Worm (Caenorhabditis elegans) whole organism, L3 larva: Measurements from ENCODE around the gene nduf-9.

ENCODE experiments used
- R02D3.7 ChIP-seq: fragments of 150-350 bp; optimal IDR thresholded peaks from 2 replicates; lab custom pipeline; 2014; ENCODE audit warnings: missing biosample characterization, missing genetic modification characterization
- ZK546.5 ChIP-seq: sonication (generic microtip); optimal IDR thresholded peaks from 2 replicates; lab custom pipeline; 2017; ENCODE audit warnings: missing biosample characterization, missing genetic modification characterization
- aly-2 ChIP-seq: fragments of 150-350 bp; optimal IDR thresholded peaks from 2 replicates; lab custom pipeline; 2014; ENCODE audit warnings: missing biosample characterization, missing genetic modification characterization
- ama-1 ChIP-seq: fragments of 150-350 bp; optimal IDR thresholded peaks from 2 replicates; lab custom pipeline; 2018
- ceh-16 ChIP-seq: sonication (generic microtip); optimal IDR thresholded peaks from 2 replicates; lab custom pipeline; 2017; ENCODE audit warnings: missing biosample characterization, missing genetic modification characterization
- ceh-28 ChIP-seq: fragments of 150-350 bp; optimal IDR thresholded peaks from 2 replicates; lab custom pipeline; 2014; ENCODE audit warnings: missing biosample characterization, missing genetic modification reagents, missing genetic modification characterization
- ceh-82 ChIP-seq: fragments of 150-350 bp; optimal IDR thresholded peaks from 2 replicates; lab custom pipeline; 2014; ENCODE audit warnings: missing biosample characterization, missing genetic modification characterization
- ceh-9 ChIP-seq: sonication (generic microtip); optimal IDR thresholded peaks from 2 replicates; lab custom pipeline; 2018; ENCODE audit warnings: missing biosample characterization, missing genetic modification characterization
- daf-12 ChIP-seq: fragments of 150-350 bp; optimal IDR thresholded peaks from 2 replicates; lab custom pipeline; 2014; ENCODE audit warnings: missing biosample characterization, missing genetic modification reagents, missing genetic modification characterization
- egl-5 ChIP-seq: fragments of 150-350 bp; optimal IDR thresholded peaks from 2 replicates; lab custom pipeline; 2017; ENCODE audit warnings: missing biosample characterization, missing genetic modification reagents, missing genetic modification characterization, inconsistent platforms
- elt-1 ChIP-seq: fragments of 150-350 bp; optimal IDR thresholded peaks from 2 replicates; lab custom pipeline; 2014; ENCODE audit warnings: missing biosample characterization, missing genetic modification characterization
- elt-2 ChIP-seq: sonication (generic microtip); optimal IDR thresholded peaks from 2 replicates; lab custom pipeline; 2016; ENCODE audit warnings: missing genetic modification reagents, mild to moderate bottlenecking, missing genetic modification characterization, missing compliant biosample characterization
- elt-3 ChIP-seq, 3 experiments: fragments of 150-350 bp in 1 of 3; sonication (generic microtip) in 2 of 3; optimal IDR thresholded peaks; 2 replicates in 2 of 3; 4 replicates in 1 of 3; lab custom pipeline; 2014 to 2017; ENCODE audit warnings: missing biosample characterization in 3 of 3, missing genetic modification characterization in 3 of 3
- eor-1 ChIP-seq, 2 experiments: fragments of 150-350 bp; optimal IDR thresholded peaks; 2 replicates each; lab custom pipeline; 2014 to 2018; ENCODE audit warnings: missing biosample characterization in 2 of 2, missing genetic modification characterization in 2 of 2
- fkh-10 ChIP-seq: sonication (generic microtip); optimal IDR thresholded peaks from 2 replicates; lab custom pipeline; 2017; ENCODE audit warnings: missing biosample characterization, missing genetic modification reagents, missing genetic modification characterization
- fkh-2 ChIP-seq: fragments of 150-350 bp; optimal IDR thresholded peaks from 2 replicates; lab custom pipeline; 2014; ENCODE audit warnings: missing biosample characterization, missing genetic modification reagents, missing genetic modification characterization
- hmg-11 ChIP-seq: sonication (generic microtip); optimal IDR thresholded peaks from 2 replicates; lab custom pipeline; 2016; ENCODE audit warnings: missing genetic modification characterization, missing compliant biosample characterization
- jun-1 ChIP-seq: fragments of 150-350 bp; optimal IDR thresholded peaks from 2 replicates; lab custom pipeline; 2014; ENCODE audit warnings: missing biosample characterization, missing genetic modification reagents, missing genetic modification characterization
- lin-15B ChIP-seq: fragments of 150-350 bp; optimal IDR thresholded peaks from 2 replicates; lab custom pipeline; 2014; ENCODE audit warnings: missing biosample characterization, missing genetic modification characterization
- lin-39 ChIP-seq: fragments of 150-350 bp; optimal IDR thresholded peaks from 2 replicates; lab custom pipeline; 2018; ENCODE audit warnings: missing biosample characterization, missing genetic modification reagents, missing genetic modification characterization
- lsy-12 ChIP-seq: sonication (generic microtip); optimal IDR thresholded peaks from 2 replicates; lab custom pipeline; 2016; ENCODE audit warnings: mild to moderate bottlenecking, missing genetic modification characterization, missing compliant biosample characterization
- mdl-1 ChIP-seq: fragments of 150-350 bp; optimal IDR thresholded peaks from 2 replicates; lab custom pipeline; 2014; ENCODE audit warnings: missing biosample characterization, missing genetic modification characterization
- nfya-1 ChIP-seq: sonication (generic microtip); optimal IDR thresholded peaks from 2 replicates; lab custom pipeline; 2017; ENCODE audit warnings: missing genetic modification characterization, mild to moderate bottlenecking, missing compliant biosample characterization, antibody characterized with exemption, moderate library complexity; ENCODE audit not compliant: insufficient read depth
- nhr-11 ChIP-seq: fragments of 150-350 bp; optimal IDR thresholded peaks from 2 replicates; lab custom pipeline; 2014; ENCODE audit warnings: missing biosample characterization, missing genetic modification characterization
- nhr-12 ChIP-seq: fragments of 150-350 bp; optimal IDR thresholded peaks from 2 replicates; lab custom pipeline; 2014; ENCODE audit warnings: missing biosample characterization, missing genetic modification characterization
- nhr-23 ChIP-seq: fragments of 150-350 bp; optimal IDR thresholded peaks from 2 replicates; lab custom pipeline; 2014; ENCODE audit warnings: missing biosample characterization, missing genetic modification reagents, missing genetic modification characterization
- nhr-28 ChIP-seq: fragments of 150-350 bp; optimal IDR thresholded peaks from 2 replicates; lab custom pipeline; 2014; ENCODE audit warnings: missing biosample characterization, missing genetic modification characterization
- nhr-67 ChIP-seq: fragments of 150-350 bp; optimal IDR thresholded peaks from 2 replicates; lab custom pipeline; 2014; ENCODE audit warnings: missing biosample characterization, missing genetic modification characterization
- nhr-76 ChIP-seq: fragments of 150-350 bp; sonication (generic microtip); optimal IDR thresholded peaks from 5 replicates; lab custom pipeline; 2014; ENCODE audit warnings: missing biosample characterization, missing genetic modification characterization
- nhr-77 ChIP-seq: fragments of 150-350 bp; optimal IDR thresholded peaks from 2 replicates; lab custom pipeline; 2014; ENCODE audit warnings: missing biosample characterization, missing genetic modification characterization
- pha-4 ChIP-seq: fragments of 150-350 bp; optimal IDR thresholded peaks from 2 replicates; lab custom pipeline; 2014; ENCODE audit warnings: missing biosample characterization, missing genetic modification reagents, missing genetic modification characterization
- pqm-1 ChIP-seq: fragments of 150-350 bp; optimal IDR thresholded peaks from 2 replicates; lab custom pipeline; 2017; ENCODE audit warnings: missing biosample characterization, missing genetic modification characterization, inconsistent platforms
- sea-2 ChIP-seq: fragments of 150-350 bp; sonication (generic microtip); optimal IDR thresholded peaks from 4 replicates; lab custom pipeline; 2014; ENCODE audit warnings: missing biosample characterization, missing genetic modification reagents, missing genetic modification characterization
- snpc-4 ChIP-seq: fragments of 150-350 bp; optimal IDR thresholded peaks from 2 replicates; lab custom pipeline; 2014; ENCODE audit warnings: missing biosample characterization, missing genetic modification characterization
- tbx-2 ChIP-seq: sonication (generic microtip); optimal IDR thresholded peaks from 2 replicates; lab custom pipeline; 2016; ENCODE audit warnings: mild to moderate bottlenecking, missing genetic modification characterization, missing compliant biosample characterization
- unc-39 ChIP-seq: sonication (generic microtip); optimal IDR thresholded peaks from 4 replicates; lab custom pipeline; 2017; ENCODE audit warnings: missing biosample characterization, missing genetic modification characterization
- zag-1 ChIP-seq: fragments of 150-350 bp; optimal IDR thresholded peaks from 2 replicates; lab custom pipeline; 2014; ENCODE audit warnings: missing biosample characterization, missing genetic modification characterization
- ztf-11 ChIP-seq: fragments of 150-350 bp; optimal IDR thresholded peaks from 2 replicates; lab custom pipeline; 2014; ENCODE audit warnings: missing biosample characterization, missing genetic modification characterization

Gene nduf-9

ce11 chrIII:3255575-3255974, 7.2 kb upstream of the nduf-9 start, which contains the start of gene Y53G8AM.4:
Y53G8AM.4 (minus strand) TSS chrIII:3255675.
- TF ChIP-seq tbx-2 (tag; lab: Kevin White, UChicago) (no peak), R02D3.7 (no peak), lin-39 (no peak), pqm-1 (tag; lab: Kevin White, UChicago) (no peak), daf-12 (no peak), sea-2 (GFP tag; lab: Kevin White, UChicago) (no peak), unc-39 (tag; lab: Kevin White, UChicago) (no peak), pha-4 (tag; lab: Kevin White, UChicago) (no peak)

DNA sequence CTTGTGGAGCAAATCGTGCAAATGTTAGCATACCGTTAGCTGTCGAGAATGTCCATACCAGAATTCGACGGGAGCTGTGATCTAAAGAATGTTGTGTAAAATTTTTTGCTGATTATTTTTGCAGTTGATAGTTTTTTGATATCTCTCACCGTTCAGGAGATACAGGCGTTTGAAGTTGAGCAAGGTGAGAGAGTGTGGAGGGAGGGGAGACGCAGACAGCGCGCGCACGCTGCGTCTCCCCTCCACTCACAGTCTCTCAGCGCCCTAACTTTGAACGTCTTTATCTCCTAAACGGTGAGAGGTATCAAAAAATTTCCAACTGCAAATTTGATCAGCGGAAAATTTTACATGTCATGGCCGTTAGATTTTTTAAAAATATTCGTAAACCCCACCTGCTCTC, 6.6 kb upstream of the nduf-9 start:
- no peak for TF ChIP-seq lin-15B
- no peak for TF ChIP-seq ceh-9 (tag; lab: Kevin White, UChicago)
- no peak for TF ChIP-seq ZK546.5 (tag; lab: Kevin White, UChicago)
- no peak for TF ChIP-seq nhr-12 (tag; lab: Kevin White, UChicago)
- no peak for TF ChIP-seq nhr-11 (tag; lab: Kevin White, UChicago)
- no peak for TF ChIP-seq pqm-1 (tag; lab: Kevin White, UChicago)

- TF ChIP-seq ceh-82 (tag; lab: Kevin White, UChicago) (no peak), elt-2 (peak; percentile 97), pqm-1 (tag; lab: Kevin White, UChicago) (peak; percentile 98), mdl-1 (no peak), jun-1 (tag; lab: Kevin White, UChicago) (peak; percentile 65), ceh-16 (tag; lab: Kevin White, UChicago) (no peak), pha-4 (tag; lab: Kevin White, UChicago) (peak; percentile 75)
These were observed 5.4 kb upstream of the nduf-9 start for ce11 chrIII:3253736-3254135.

DNA sequence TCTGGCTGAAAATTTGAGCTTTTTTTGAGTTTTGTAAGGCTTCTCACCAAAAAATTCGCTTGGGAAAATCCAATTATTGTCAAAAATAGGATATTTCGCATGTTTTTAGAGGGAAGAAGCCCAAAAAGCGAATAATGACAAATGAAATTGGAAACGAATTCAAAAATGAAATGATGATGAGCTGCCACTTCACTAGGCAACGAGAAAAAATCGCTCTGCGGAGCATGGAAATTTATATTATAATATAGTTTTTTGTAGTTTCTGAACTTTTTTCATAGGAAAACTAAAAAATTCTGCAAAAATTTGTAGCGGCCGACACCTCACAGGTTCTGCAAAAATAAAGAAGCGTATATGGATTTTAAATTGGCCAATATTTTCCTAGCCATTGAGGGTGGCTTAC, 4.7 kb upstream of the nduf-9 start, which contains the start of gene Y53G8AL.3:
Gene Y53G8AL.3, minus strand, starts transcription at position 101 of the 400 bp plus-strand sequence.
- no peak for TF ChIP-seq nhr-76
- no peak for TF ChIP-seq sea-2 (GFP tag; lab: Kevin White, UChicago)
- TF ChIP-seq nhr-28 (tag; lab: Kevin White, UChicago), result no peak
- no peak for TF ChIP-seq jun-1 (tag; lab: Kevin White, UChicago)
- TF ChIP-seq tbx-2 (tag; lab: Kevin White, UChicago), result no peak
- TF ChIP-seq aly-2 (tag; lab: Kevin White, UChicago), result no peak
- TF ChIP-seq ceh-9 (tag; lab: Kevin White, UChicago), result no peak
- TF ChIP-seq elt-1 (tag; lab: Kevin White, UChicago), result no peak
- TF ChIP-seq ceh-28 (tag; lab: Kevin White, UChicago), result no peak
- no peak for TF ChIP-seq snpc-4
- TF ChIP-seq fkh-10, result no peak
- no peak for TF ChIP-seq ceh-16 (tag; lab: Kevin White, UChicago)
- no peak for TF ChIP-seq nhr-11 (tag; lab: Kevin White, UChicago)
- TF ChIP-seq ztf-11, result no peak
- TF ChIP-seq R02D3.7, result no peak
- TF ChIP-seq hmg-11 (tag; lab: Kevin White, UChicago), result no peak
- no peak for TF ChIP-seq zag-1 (tag; lab: Kevin White, UChicago)
- no peak for TF ChIP-seq eor-1 (tag; optimal IDR thresholded peaks at IDR 0.05; lab: Kevin White, UChicago)
- no peak for TF ChIP-seq ceh-82 (tag; lab: Kevin White, UChicago)

- TF ChIP-seq aly-2 (tag; lab: Kevin White, UChicago) (no peak), lsy-12 (tag; lab: Kevin White, UChicago) (no peak), pha-4 (tag; lab: Kevin White, UChicago) (no peak), lin-39 (no peak)
These were observed 2.3 kb upstream of the nduf-9 start, which contains the start of gene Y53G8AL.4 for ce11 chrIII:3250596-3251112. Y53G8AL.4 (minus strand) TSS chrIII:3250646.

ce11 chrIII:3249038-3249420, 654 bp upstream of the nduf-9 start:
- TF ChIP-seq lin-15B (no peak), ZK546.5 (tag; lab: Kevin White, UChicago) (no peak), elt-2 (peak; percentile 29), ceh-28 (tag; lab: Kevin White, UChicago) (no peak), ama-1 (no peak), snpc-4 (no peak), pqm-1 (tag; lab: Kevin White, UChicago) (no peak), egl-5 (tag; lab: Kevin White, UChicago) (no peak), ceh-82 (tag; lab: Kevin White, UChicago) (no peak), nfya-1 (tag; lab: Kevin White, UChicago) (no peak), nhr-77 (tag; lab: Kevin White, UChicago) (peak; percentile 24), fkh-2 (tag; lab: Kevin White, UChicago) (no peak), aly-2 (tag; lab: Kevin White, UChicago) (no peak), tbx-2 (tag; lab: Kevin White, UChicago) (peak; percentile 29), nhr-28 (tag; lab: Kevin White, UChicago) (no peak), lsy-12 (tag; lab: Kevin White, UChicago) (peak; percentile 49), sea-2 (GFP tag; lab: Kevin White, UChicago) (no peak), elt-3 (tag; optimal IDR thresholded peaks at IDR 0.05; lab: Kevin White, UChicago) (no peak), nhr-67 (tag; lab: Kevin White, UChicago) (no peak), nhr-23 (no peak), jun-1 (tag; lab: Kevin White, UChicago) (no peak), nhr-76 (no peak), pha-4 (tag; lab: Kevin White, UChicago) (no peak)
